Fruit fly (Drosophila melanogaster): ENCODE data around the gene He.

DNA sequence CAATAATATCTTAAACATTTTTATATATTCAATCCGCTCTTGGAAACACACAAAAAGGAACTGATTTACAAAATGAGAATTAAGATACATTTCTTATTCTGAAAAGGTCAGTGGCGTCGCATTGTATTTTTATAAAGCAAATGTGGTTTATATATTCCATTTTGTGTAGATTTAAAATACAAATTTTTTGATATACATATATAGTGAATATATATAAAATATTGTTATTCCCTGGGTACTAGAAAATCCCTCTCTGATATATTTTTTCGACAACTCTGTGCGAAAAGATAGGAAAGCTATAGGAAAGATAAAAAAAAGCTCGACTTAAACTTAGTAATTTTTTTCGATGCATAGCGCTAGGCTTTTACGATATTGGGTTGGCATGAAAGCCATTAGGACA lies 41.4 kb downstream of the He start, which contains the start of gene CG42711:
- no peak for TF ChIP-seq wek (GFP tag; optimal IDR thresholded peaks at IDR 0.05)
- no peak for TF ChIP-seq CG17385 (GFP tag; optimal IDR thresholded peaks at IDR 0.05)
- no peak for TF ChIP-seq ind (GFP tag; optimal IDR thresholded peaks at IDR 0.05)
- TF ChIP-seq gce (GFP tag; IDR thresholded peaks at IDR 0.05) = no peak
- TF ChIP-seq corto (GFP tag; optimal IDR thresholded peaks at IDR 0.05) = no peak
- TF ChIP-seq cg (GFP tag; optimal IDR thresholded peaks at IDR 0.05) = no peak
- TF ChIP-seq ham (GFP tag; IDR thresholded peaks at IDR 0.05) = no peak
- no peak for TF ChIP-seq CG1529 (GFP tag; optimal IDR thresholded peaks at IDR 0.05)
- TF ChIP-seq CG12942 (GFP tag; optimal IDR thresholded peaks at IDR 0.05) = no peak
- TF ChIP-seq ab (GFP tag; optimal IDR thresholded peaks at IDR 0.05) = no peak
- no peak for TF ChIP-seq Dfd (GFP tag; optimal IDR thresholded peaks at IDR 0.05)
- TF ChIP-seq Dip2 (GFP tag; IDR thresholded peaks at IDR 0.05) = no peak
- no peak for TF ChIP-seq CG4854 (GFP tag; optimal IDR thresholded peaks at IDR 0.05)

All from whole organism, embryonic.